Worm (Caenorhabditis elegans) whole organism, L3 larva: ENCODE results near the gene swsn-4.

Experiments
- ZK546.5 ChIP-seq: sonication (generic microtip); optimal IDR thresholded peaks from 2 replicates; lab custom pipeline; 2017; ENCODE audit warnings: missing biosample characterization, missing genetic modification characterization
- aly-2 ChIP-seq: fragments of 150-350 bp; optimal IDR thresholded peaks from 2 replicates; lab custom pipeline; 2014; ENCODE audit warnings: missing biosample characterization, missing genetic modification characterization
- ama-1 ChIP-seq: fragments of 150-350 bp; optimal IDR thresholded peaks from 2 replicates; lab custom pipeline; 2018
- ceh-28 ChIP-seq: fragments of 150-350 bp; optimal IDR thresholded peaks from 2 replicates; lab custom pipeline; 2014; ENCODE audit warnings: missing biosample characterization, missing genetic modification reagents, missing genetic modification characterization
- ceh-82 ChIP-seq: fragments of 150-350 bp; optimal IDR thresholded peaks from 2 replicates; lab custom pipeline; 2014; ENCODE audit warnings: missing biosample characterization, missing genetic modification characterization
- ceh-9 ChIP-seq: sonication (generic microtip); optimal IDR thresholded peaks from 2 replicates; lab custom pipeline; 2018; ENCODE audit warnings: missing biosample characterization, missing genetic modification characterization
- daf-12 ChIP-seq: fragments of 150-350 bp; optimal IDR thresholded peaks from 2 replicates; lab custom pipeline; 2014; ENCODE audit warnings: missing biosample characterization, missing genetic modification reagents, missing genetic modification characterization
- egl-5 ChIP-seq: fragments of 150-350 bp; optimal IDR thresholded peaks from 2 replicates; lab custom pipeline; 2017; ENCODE audit warnings: missing biosample characterization, missing genetic modification reagents, missing genetic modification characterization, inconsistent platforms
- elt-1 ChIP-seq: fragments of 150-350 bp; optimal IDR thresholded peaks from 2 replicates; lab custom pipeline; 2014; ENCODE audit warnings: missing biosample characterization, missing genetic modification characterization
- elt-2 ChIP-seq: sonication (generic microtip); optimal IDR thresholded peaks from 2 replicates; lab custom pipeline; 2016; ENCODE audit warnings: missing genetic modification reagents, mild to moderate bottlenecking, missing genetic modification characterization, missing compliant biosample characterization
- elt-3 ChIP-seq, 3 experiments: fragments of 150-350 bp in 1 of 3; sonication (generic microtip) in 2 of 3; optimal IDR thresholded peaks; 2 replicates in 2 of 3; 4 replicates in 1 of 3; lab custom pipeline; 2014 to 2017; ENCODE audit warnings: missing biosample characterization in 3 of 3, missing genetic modification characterization in 3 of 3
- fkh-10 ChIP-seq: sonication (generic microtip); optimal IDR thresholded peaks from 2 replicates; lab custom pipeline; 2017; ENCODE audit warnings: missing biosample characterization, missing genetic modification reagents, missing genetic modification characterization
- fkh-2 ChIP-seq: fragments of 150-350 bp; optimal IDR thresholded peaks from 2 replicates; lab custom pipeline; 2014; ENCODE audit warnings: missing biosample characterization, missing genetic modification reagents, missing genetic modification characterization
- fos-1 ChIP-seq: fragments of 150-350 bp; optimal IDR thresholded peaks from 2 replicates; lab custom pipeline; 2014; ENCODE audit warnings: missing biosample characterization, missing genetic modification characterization
- hmg-11 ChIP-seq: sonication (generic microtip); optimal IDR thresholded peaks from 2 replicates; lab custom pipeline; 2016; ENCODE audit warnings: missing genetic modification characterization, missing compliant biosample characterization
- jun-1 ChIP-seq: fragments of 150-350 bp; optimal IDR thresholded peaks from 2 replicates; lab custom pipeline; 2014; ENCODE audit warnings: missing biosample characterization, missing genetic modification reagents, missing genetic modification characterization
- lin-15B ChIP-seq: fragments of 150-350 bp; optimal IDR thresholded peaks from 2 replicates; lab custom pipeline; 2014; ENCODE audit warnings: missing biosample characterization, missing genetic modification characterization
- lin-39 ChIP-seq: fragments of 150-350 bp; optimal IDR thresholded peaks from 2 replicates; lab custom pipeline; 2018; ENCODE audit warnings: missing biosample characterization, missing genetic modification reagents, missing genetic modification characterization
- lsy-12 ChIP-seq: sonication (generic microtip); optimal IDR thresholded peaks from 2 replicates; lab custom pipeline; 2016; ENCODE audit warnings: mild to moderate bottlenecking, missing genetic modification characterization, missing compliant biosample characterization
- mdl-1 ChIP-seq: fragments of 150-350 bp; optimal IDR thresholded peaks from 2 replicates; lab custom pipeline; 2014; ENCODE audit warnings: missing biosample characterization, missing genetic modification characterization
- mml-1 ChIP-seq: fragments of 150-350 bp; sonication (generic microtip); optimal IDR thresholded peaks from 3 replicates; lab custom pipeline; 2014; ENCODE audit warnings: missing biosample characterization, missing genetic modification characterization
- nfya-1 ChIP-seq: sonication (generic microtip); optimal IDR thresholded peaks from 2 replicates; lab custom pipeline; 2017; ENCODE audit warnings: missing genetic modification characterization, mild to moderate bottlenecking, missing compliant biosample characterization, antibody characterized with exemption, moderate library complexity; ENCODE audit not compliant: insufficient read depth
- nhr-12 ChIP-seq: fragments of 150-350 bp; optimal IDR thresholded peaks from 2 replicates; lab custom pipeline; 2014; ENCODE audit warnings: missing biosample characterization, missing genetic modification characterization
- nhr-23 ChIP-seq: fragments of 150-350 bp; optimal IDR thresholded peaks from 2 replicates; lab custom pipeline; 2014; ENCODE audit warnings: missing biosample characterization, missing genetic modification reagents, missing genetic modification characterization
- nhr-25 ChIP-seq: sonication (generic microtip); optimal IDR thresholded peaks from 2 replicates; lab custom pipeline; 2017; ENCODE audit warnings: missing biosample characterization, missing genetic modification characterization
- nhr-28 ChIP-seq: fragments of 150-350 bp; optimal IDR thresholded peaks from 2 replicates; lab custom pipeline; 2014; ENCODE audit warnings: missing biosample characterization, missing genetic modification characterization
- nhr-43 ChIP-seq: sonication (generic microtip); optimal IDR thresholded peaks from 2 replicates; lab custom pipeline; 2016; ENCODE audit warnings: mild to moderate bottlenecking, missing genetic modification characterization, missing compliant biosample characterization; ENCODE audit not compliant: poor library complexity, severe bottlenecking
- nhr-77 ChIP-seq: fragments of 150-350 bp; optimal IDR thresholded peaks from 2 replicates; lab custom pipeline; 2014; ENCODE audit warnings: missing biosample characterization, missing genetic modification characterization
- pha-4 ChIP-seq: fragments of 150-350 bp; optimal IDR thresholded peaks from 2 replicates; lab custom pipeline; 2014; ENCODE audit warnings: missing biosample characterization, missing genetic modification reagents, missing genetic modification characterization
- sea-2 ChIP-seq: fragments of 150-350 bp; sonication (generic microtip); optimal IDR thresholded peaks from 4 replicates; lab custom pipeline; 2014; ENCODE audit warnings: missing biosample characterization, missing genetic modification reagents, missing genetic modification characterization
- snpc-4 ChIP-seq: fragments of 150-350 bp; optimal IDR thresholded peaks from 2 replicates; lab custom pipeline; 2014; ENCODE audit warnings: missing biosample characterization, missing genetic modification characterization
- ztf-4 ChIP-seq: fragments of 150-350 bp; optimal IDR thresholded peaks from 2 replicates; lab custom pipeline; 2014; ENCODE audit warnings: missing biosample characterization, missing genetic modification characterization

The swsn-4 gene

ce11 chrIV:11164831-11165230 is 39.0 kb downstream of the swsn-4 start, which contains the start of gene C08F8.6:
TSS of gene C08F8.6 (minus strand) at chrIV:11164931.
- TF ChIP-seq elt-2 (no peak), ceh-9 (tag; lab: Kevin White, UChicago) (no peak), nhr-12 (tag; lab: Kevin White, UChicago) (no peak), elt-3 (tag; optimal IDR thresholded peaks at IDR 0.05; lab: Kevin White, UChicago) (no peak), ceh-82 (tag; lab: Kevin White, UChicago) (no peak), ama-1 (lab: Kevin White, UChicago) (no peak), snpc-4 (tag; lab: Kevin White, UChicago) (no peak), pha-4 (tag; lab: Kevin White, UChicago) (no peak), daf-12 (tag; lab: Kevin White, UChicago) (no peak), fkh-10 (no peak), ZK546.5 (tag; lab: Kevin White, UChicago) (no peak), fos-1 (tag; lab: Kevin White, UChicago) (no peak), mml-1 (tag; lab: Kevin White, UChicago) (no peak), mdl-1 (tag; lab: Kevin White, UChicago) (no peak)

ce11 chrIV:11169652-11170051 is 43.8 kb downstream of the swsn-4 start, which contains the start of gene nhr-67:
TSS of gene nhr-67 (plus strand) at chrIV:11169748.
- TF ChIP-seq jun-1 (no peak), nfya-1 (tag; lab: Kevin White, UChicago) (peak; percentile 66)

ce11 chrIV:11174772-11175171 is 48.9 kb downstream of the swsn-4 start:
- TF ChIP-seq fos-1 (tag; lab: Kevin White, UChicago) (no peak), nhr-23 (tag; lab: Kevin White, UChicago) (peak; percentile 54), elt-3 (tag; optimal IDR thresholded peaks at IDR 0.05; lab: Kevin White, UChicago) (peak in 1 of 3 experiments; percentile 80), nhr-43 (tag; lab: Kevin White, UChicago) (peak; percentile 8), jun-1 (no peak), nhr-77 (tag; lab: Kevin White, UChicago) (no peak), lsy-12 (tag; lab: Kevin White, UChicago) (no peak), ztf-4 (tag; lab: Kevin White, UChicago) (no peak), ceh-28 (peak; percentile 12), fkh-2 (tag; lab: Kevin White, UChicago) (no peak), mml-1 (tag; lab: Kevin White, UChicago) (no peak)

- TF ChIP-seq elt-3 (tag; optimal IDR thresholded peaks at IDR 0.05; lab: Kevin White, UChicago) (no peak), ceh-28 (no peak), nhr-12 (tag; lab: Kevin White, UChicago) (no peak), hmg-11 (tag; lab: Kevin White, UChicago) (no peak), lsy-12 (tag; lab: Kevin White, UChicago) (no peak), elt-1 (tag; lab: Kevin White, UChicago) (no peak), sea-2 (no peak), jun-1 (no peak), ZK546.5 (tag; lab: Kevin White, UChicago) (no peak), nfya-1 (tag; lab: Kevin White, UChicago) (no peak), snpc-4 (tag; lab: Kevin White, UChicago) (no peak), lin-39 (tag; lab: Kevin White, UChicago) (no peak), nhr-23 (tag; lab: Kevin White, UChicago) (no peak), ceh-82 (tag; lab: Kevin White, UChicago) (no peak), nhr-28 (no peak), fkh-10 (no peak), elt-2 (no peak), lin-15B (tag; lab: Kevin White, UChicago) (no peak), egl-5 (tag; lab: Kevin White, UChicago) (no peak), nhr-25 (tag; lab: Kevin White, UChicago) (no peak)
- TF ChIP-seq, all 47 proteins: peak for 0
Observed at ce11 chrIV:11176967-11177366, 51.1 kb downstream of the swsn-4 start, which contains the start of gene rap-3. TSS of gene rap-3 (plus strand) at chrIV:11177267.

- TF ChIP-seq mdl-1 (tag; lab: Kevin White, UChicago): no peak
- TF ChIP-seq aly-2 (tag; lab: Kevin White, UChicago): no peak
- no peak for TF ChIP-seq ceh-9 (tag; lab: Kevin White, UChicago)
- TF ChIP-seq ama-1 (lab: Kevin White, UChicago): no peak
Observed at ce11 chrIV:11178495-11178894, 52.7 kb downstream of the swsn-4 start, which contains the start of gene C08F8.9. TSS of gene C08F8.9 (minus strand) at chrIV:11178595.
